Worm (Caenorhabditis elegans): ENCODE measurements around the gene mrpl-10.

ce11 chrII:8325002-8325539 lies 46.8 kb upstream of the mrpl-10 start, which contains the start of the genes ran-3 and C26D10.3:
- peak; percentile 11 for TF ChIP-seq ceh-36 (tag; optimal IDR thresholded peaks at IDR 0.05)
- 0 out of 2 replicates have a peak, but pooled peaks have one; percentile 41 for TF ChIP-seq tbx-11 (GFP tag; IDR thresholded peaks at IDR 0.05)
- no peak for TF ChIP-seq ama-1 (optimal IDR thresholded peaks at IDR 0.05)
- no peak for TF ChIP-seq flt-1 (GFP tag; IDR thresholded peaks at IDR 0.05)
- TF ChIP-seq scrt-1 (GFP tag; IDR thresholded peaks at IDR 0.05): peak; percentile 57; the same call in 1 of the 2 replicates
- TF ChIP-seq hmg-4 (GFP tag; optimal IDR thresholded peaks at IDR 0.05): no peak
- no peak for TF ChIP-seq hnd-1 (tag; optimal IDR thresholded peaks at IDR 0.05)
- TF ChIP-seq sea-1 (GFP tag; conservative IDR thresholded peaks at IDR 0.05): no peak
- TF ChIP-seq ceh-13 (GFP tag; optimal IDR thresholded peaks at IDR 0.05): no peak
- TF ChIP-seq B0310.2 (tag; optimal IDR thresholded peaks at IDR 0.05): no peak
- no peak for TF ChIP-seq aly-1 (tag; optimal IDR thresholded peaks at IDR 0.05)
- peak; percentile 69 for TF ChIP-seq pes-1 (GFP tag; IDR thresholded peaks at IDR 0.05)
- TF ChIP-seq ets-7 (tag; optimal IDR thresholded peaks at IDR 0.05): no peak

Measured in whole organism, early embryonic.